Fruit fly (Drosophila melanogaster) whole organism, pupa: ENCODE data around the gene CG6912.
A peak's percentile ranks its signal among the peaks of the same experiment; 100 is the strongest.

Source experiments
- CG10348 ChIP-seq: fragments of 200-800 bp; sonication (Bioruptor generic); IDR thresholded peaks from 2 replicates; pipeline ENCODE4 v1.3.6; 2022; ENCODE audit warnings: missing biosample characterization, missing genetic modification characterization
- CG12605 ChIP-seq: fragments of 200-800 bp; sonication (Bioruptor generic); IDR thresholded peaks from 2 replicates; pipeline ENCODE4 v1.3.6; 2022; ENCODE audit warnings: missing biosample characterization, missing genetic modification characterization
- CG13204 ChIP-seq: fragments of 200-800 bp; sonication (Bioruptor generic); optimal IDR thresholded peaks from 2 replicates; lab custom pipeline; 2018; ENCODE audit warnings: missing biosample characterization, mild to moderate bottlenecking, missing genetic modification characterization, moderate library complexity
- CG14655 ChIP-seq: fragments of 200-800 bp; sonication (Bioruptor generic); optimal IDR thresholded peaks from 3 replicates; lab custom pipeline; 2017; ENCODE audit warnings: mild to moderate bottlenecking, missing biosample characterization, missing genetic modification reagents, missing genetic modification characterization
- CG15710 ChIP-seq: fragments of 200-800 bp; sonication (Bioruptor generic); optimal IDR thresholded peaks from 2 replicates; lab custom pipeline; 2018; ENCODE audit warnings: missing biosample characterization, mild to moderate bottlenecking, missing genetic modification characterization, moderate library complexity
- CG17806 ChIP-seq: fragments of 200-800 bp; sonication (Bioruptor generic); optimal IDR thresholded peaks from 2 replicates; lab custom pipeline; 2018; ENCODE audit warnings: missing biosample characterization, mild to moderate bottlenecking, missing genetic modification characterization, moderate library complexity
- CG32121 ChIP-seq: fragments of 200-800 bp; sonication (Bioruptor generic); IDR thresholded peaks from 2 replicates; pipeline ENCODE4 v1.3.6; 2022; ENCODE audit warnings: missing biosample characterization, missing genetic modification characterization
- CG34367 ChIP-seq: fragments of 200-800 bp; sonication (Bioruptor generic); optimal IDR thresholded peaks from 2 replicates; lab custom pipeline; 2018; ENCODE audit warnings: missing biosample characterization, mild to moderate bottlenecking, missing genetic modification characterization
- CG4496 ChIP-seq: fragments of 200-800 bp; sonication (Bioruptor generic); IDR thresholded peaks from 3 replicates; pipeline ENCODE4 v1.3.6; 2022; ENCODE audit warnings: missing biosample characterization, missing genetic modification characterization
- CG8159 ChIP-seq: fragments of 200-800 bp; sonication (Bioruptor generic); optimal IDR thresholded peaks from 3 replicates; lab custom pipeline; 2018; ENCODE audit warnings: missing biosample characterization, mild to moderate bottlenecking, missing genetic modification characterization, moderate library complexity
- CG8301 ChIP-seq: fragments of 200-800 bp; sonication (Bioruptor generic); optimal IDR thresholded peaks from 2 replicates; lab custom pipeline; 2018; ENCODE audit warnings: missing biosample characterization, mild to moderate bottlenecking, missing genetic modification characterization
- CG9948 ChIP-seq: fragments of 200-800 bp; sonication (Bioruptor generic); optimal IDR thresholded peaks from 2 replicates; lab custom pipeline; 2018; ENCODE audit warnings: missing biosample characterization, mild to moderate bottlenecking, missing genetic modification characterization, moderate library complexity
- D1 ChIP-seq: fragments of 200-800 bp; sonication (Bioruptor generic); optimal IDR thresholded peaks from 2 replicates; lab custom pipeline; 2018; ENCODE audit warnings: missing biosample characterization, mild to moderate bottlenecking, missing genetic modification characterization, moderate library complexity
- EcR ChIP-seq: fragments of 200-800 bp; sonication (Bioruptor generic); optimal IDR thresholded peaks from 3 replicates; lab custom pipeline; 2019; ENCODE audit warnings: missing biosample characterization, missing genetic modification characterization, mild to moderate bottlenecking, moderate library complexity, missing genetic modification reagents
- Ets98B ChIP-seq: fragments of 200-800 bp; sonication (Bioruptor generic); IDR thresholded peaks from 2 replicates; pipeline ENCODE4 v1.3.6; 2022; ENCODE audit warnings: missing biosample characterization, missing genetic modification characterization
- Pif1A ChIP-seq: fragments of 200-800 bp; sonication (Bioruptor generic); optimal IDR thresholded peaks from 3 replicates; lab custom pipeline; 2016; ENCODE audit warnings: missing biosample characterization, missing genetic modification characterization
- Pif1B ChIP-seq: fragments of 200-800 bp; sonication (Bioruptor generic); optimal IDR thresholded peaks from 3 replicates; lab custom pipeline; 2016; ENCODE audit warnings: missing biosample characterization, missing genetic modification characterization
- Snoo ChIP-seq: fragments of 200-800 bp; sonication (Bioruptor generic); optimal IDR thresholded peaks from 3 replicates; lab custom pipeline; 2017; ENCODE audit warnings: missing biosample characterization, mild to moderate bottlenecking, missing genetic modification characterization, inconsistent platforms
- fd96Ca ChIP-seq: fragments of 200-800 bp; sonication (Bioruptor generic); IDR thresholded peaks from 3 replicates; pipeline ENCODE4 v1.3.6; 2022; ENCODE audit warnings: missing biosample characterization, missing genetic modification characterization
- gl ChIP-seq: fragments of 200-800 bp; sonication (Bioruptor generic); optimal IDR thresholded peaks from 2 replicates; lab custom pipeline; 2018; ENCODE audit warnings: missing biosample characterization, mild to moderate bottlenecking, missing genetic modification characterization
- rn ChIP-seq: fragments of 200-800 bp; sonication (Bioruptor generic); IDR thresholded peaks from 2 replicates; pipeline ENCODE4 v1.3.6; 2022; ENCODE audit warnings: missing biosample characterization, missing genetic modification characterization

The CG6912 gene

DNA sequence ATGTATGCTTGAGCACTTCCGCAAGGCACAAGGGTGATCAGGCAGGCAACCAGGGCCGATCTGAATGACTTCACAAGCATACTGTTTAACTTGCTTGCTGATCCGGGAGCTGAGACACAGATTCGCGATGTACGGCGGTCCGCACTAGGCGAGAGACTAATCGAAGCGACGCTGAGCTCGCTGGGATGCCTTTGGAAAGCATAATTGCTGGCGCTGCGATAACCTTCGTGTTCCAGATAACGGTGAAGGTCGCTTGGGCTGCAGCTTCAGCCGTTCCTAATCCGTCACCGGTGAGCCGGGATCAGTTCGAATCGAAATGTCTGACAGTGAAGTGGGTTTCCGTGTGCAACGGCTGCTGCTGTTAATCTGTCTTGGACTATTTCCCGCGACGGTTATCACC lies at the start of gene CG6912, which contains the start of gene CG3984:
Gene CG6912, minus strand, starts transcription at position 159 of the 400 bp plus-strand sequence.
Gene CG3984, plus strand, starts transcription at position 303 of the 400 bp plus-strand sequence.
- TF ChIP-seq CG8301 (tag; lab: Kevin White, UChicago) (no peak), CG14655 (GFP tag; lab: Kevin White, UChicago) (no peak), Ets98B (GFP tag; lab: Robert Waterston, UW) (no peak), EcR (GFP tag; lab: Kevin White, UChicago) (no peak)

DNA sequence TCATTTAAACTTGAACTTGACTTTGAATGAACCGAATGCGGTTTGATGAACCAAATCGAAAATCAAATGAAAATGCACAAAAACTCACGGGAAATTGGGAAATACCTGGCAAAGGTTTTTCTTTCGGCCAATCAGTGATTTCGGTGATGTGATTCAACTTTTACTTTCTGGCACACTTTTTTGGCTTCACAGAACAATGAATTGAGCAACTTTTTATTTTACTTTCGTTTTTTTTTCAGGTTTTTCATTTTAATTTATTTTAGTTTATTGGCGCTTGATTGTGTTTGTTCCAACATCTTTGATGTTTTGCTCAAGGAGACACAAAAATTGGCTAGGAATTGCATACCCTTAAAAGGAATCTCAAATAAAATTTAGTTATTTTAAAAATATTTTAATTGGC lies 44.7 kb upstream of the CG6912 start, which contains the start of gene Mf:
Gene Mf, minus strand, starts transcription at position 44 of the 400 bp plus-strand sequence.
- TF ChIP-seq Ets98B (GFP tag; lab: Robert Waterston, UW) (no peak), CG8301 (tag; lab: Kevin White, UChicago) (no peak), CG4496 (GFP tag; lab: Robert Waterston, UW) (no peak), CG10348 (GFP tag; lab: Robert Waterston, UW) (no peak), CG9948 (tag; lab: Kevin White, UChicago) (no peak), Pif1B (no peak)

- no peak for TF ChIP-seq CG12605
- TF ChIP-seq CG32121, result 0 out of 2 replicates have a peak, but pooled peaks have one; percentile 28
Observed at dm6 chr3R:15177230-15177629, 40.4 kb upstream of the CG6912 start.

dm6 chr3R:15149772-15150512 lies 13.1 kb upstream of the CG6912 start, which contains the start of gene Gyc88E:
Gene Gyc88E (plus strand): TSS chr3R:15150375.
- TF ChIP-seq CG4496 (GFP tag; lab: Robert Waterston, UW), result peak; percentile 61; the same call in 1 of the 3 replicates
- no peak for TF ChIP-seq fd96Ca (GFP tag; lab: Robert Waterston, UW)
- TF ChIP-seq Ets98B (GFP tag; lab: Robert Waterston, UW), result peak; percentile 32; the same call in 1 of the 2 replicates

- no peak for TF ChIP-seq D1 (tag; lab: Kevin White, UChicago)
- TF ChIP-seq CG13204 (GFP tag; lab: Kevin White, UChicago), result no peak
- TF ChIP-seq fd96Ca (GFP tag; lab: Robert Waterston, UW), result no peak
- no peak for TF ChIP-seq CG14655 (GFP tag; lab: Kevin White, UChicago)
- no peak for TF ChIP-seq CG12605
- TF ChIP-seq Pif1B, result no peak
- no peak for TF ChIP-seq EcR (GFP tag; lab: Kevin White, UChicago)
- TF ChIP-seq Ets98B (GFP tag; lab: Robert Waterston, UW), result no peak
- TF ChIP-seq CG4496 (GFP tag; lab: Robert Waterston, UW), result no peak
- TF ChIP-seq gl (tag; lab: Kevin White, UChicago), result no peak
- no peak for TF ChIP-seq Snoo (tag; lab: Kevin White, UChicago)
- no peak for TF ChIP-seq rn (GFP tag; lab: Robert Waterston, UW)
- no peak for TF ChIP-seq CG10348 (GFP tag; lab: Robert Waterston, UW)
- no peak for TF ChIP-seq CG8159 (tag; lab: Kevin White, UChicago)
- TF ChIP-seq CG15710 (tag; lab: Kevin White, UChicago), result no peak
- no peak for TF ChIP-seq CG34367 (tag; lab: Kevin White, UChicago)
Observed at dm6 chr3R:15148562-15148961, 11.8 kb upstream of the CG6912 start.

- no peak for TF ChIP-seq rn (GFP tag; lab: Robert Waterston, UW)
- TF ChIP-seq CG10348 (GFP tag; lab: Robert Waterston, UW), result no peak
- no peak for TF ChIP-seq gl (tag; lab: Kevin White, UChicago)
- TF ChIP-seq Ets98B (GFP tag; lab: Robert Waterston, UW), result no peak
- TF ChIP-seq CG12605, result no peak
- no peak for TF ChIP-seq CG9948 (tag; lab: Kevin White, UChicago)
- TF ChIP-seq Snoo (tag; lab: Kevin White, UChicago), result no peak
- TF ChIP-seq CG8301 (tag; lab: Kevin White, UChicago), result no peak
- TF ChIP-seq fd96Ca (GFP tag; lab: Robert Waterston, UW), result no peak
Observed at dm6 chr3R:15147872-15148444, 11.2 kb upstream of the CG6912 start.

DNA sequence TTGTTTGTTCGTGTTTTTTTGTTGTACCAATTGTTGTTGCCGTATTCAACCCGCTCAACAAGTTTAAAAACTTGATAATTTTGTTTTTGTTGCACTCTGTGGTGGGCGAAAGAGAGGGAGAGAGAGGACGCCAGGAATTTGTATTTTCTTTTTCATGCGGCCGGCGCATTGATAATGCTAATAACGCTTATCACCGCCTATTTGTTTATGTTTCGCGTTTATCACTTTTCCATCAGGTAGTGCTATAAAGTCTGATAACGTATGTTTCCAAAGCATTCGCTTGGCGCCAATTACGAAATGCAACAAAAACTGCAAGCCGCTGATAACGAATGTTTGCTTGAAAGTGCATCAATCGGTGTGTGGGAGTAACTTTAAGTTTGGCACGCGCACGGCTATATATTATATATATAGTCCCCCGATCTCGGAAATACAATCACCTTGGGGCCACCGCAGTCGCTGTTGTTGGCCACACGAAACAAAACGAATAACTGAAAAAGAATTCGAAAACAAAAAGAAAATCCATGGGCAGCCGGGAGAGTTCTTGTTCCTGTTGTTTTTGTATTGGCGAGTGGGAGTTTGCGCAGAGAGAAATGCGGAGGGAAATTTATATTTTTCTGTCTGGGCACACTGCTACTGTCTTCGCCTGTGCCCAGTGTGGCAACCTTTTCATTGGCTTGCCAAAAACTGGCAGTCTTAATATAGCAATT lies 10.4 kb upstream of the CG6912 start, which contains the start of gene Glys:
Gene Glys, minus strand, starts transcription at position 494 of the 707 bp plus-strand sequence.
- peak; percentile 87 for TF ChIP-seq CG12605
- TF ChIP-seq CG17806 (tag; lab: Kevin White, UChicago), result peak; percentile 44
- peak; percentile 45 for TF ChIP-seq CG15710 (tag; lab: Kevin White, UChicago)
- peak; percentile 20 for TF ChIP-seq EcR (GFP tag; lab: Kevin White, UChicago)
- peak; percentile 78 for TF ChIP-seq gl (tag; lab: Kevin White, UChicago)
- peak; percentile 53 for TF ChIP-seq CG8159 (tag; lab: Kevin White, UChicago)
- peak; percentile 63 for TF ChIP-seq CG34367 (tag; lab: Kevin White, UChicago)
- no peak for TF ChIP-seq D1 (tag; lab: Kevin White, UChicago)
- no peak for TF ChIP-seq CG9948 (tag; lab: Kevin White, UChicago)
- peak; percentile 84 for TF ChIP-seq fd96Ca (GFP tag; lab: Robert Waterston, UW)
- TF ChIP-seq Ets98B (GFP tag; lab: Robert Waterston, UW), result peak; percentile 81
- TF ChIP-seq CG32121, result peak; percentile 73; the same call in 1 of the 2 replicates
- TF ChIP-seq CG10348 (GFP tag; lab: Robert Waterston, UW), result no peak
- TF ChIP-seq rn (GFP tag; lab: Robert Waterston, UW), result no peak
- peak; percentile 84 for TF ChIP-seq CG4496 (GFP tag; lab: Robert Waterston, UW)
- no peak for TF ChIP-seq CG13204 (GFP tag; lab: Kevin White, UChicago)
- peak; percentile 67 for TF ChIP-seq CG14655 (GFP tag; lab: Kevin White, UChicago)
- TF ChIP-seq Snoo (tag; lab: Kevin White, UChicago), result peak; percentile 57
- TF ChIP-seq Pif1B, result peak; percentile 73
- peak; percentile 63 for TF ChIP-seq CG8301 (tag; lab: Kevin White, UChicago)
- peak; percentile 80 for TF ChIP-seq Pif1A (GFP tag; lab: Kevin White, UChicago)
